Worm (Caenorhabditis elegans): ENCODE measurements around the gene F45E10.2.

The F45E10.2 gene

DNA sequence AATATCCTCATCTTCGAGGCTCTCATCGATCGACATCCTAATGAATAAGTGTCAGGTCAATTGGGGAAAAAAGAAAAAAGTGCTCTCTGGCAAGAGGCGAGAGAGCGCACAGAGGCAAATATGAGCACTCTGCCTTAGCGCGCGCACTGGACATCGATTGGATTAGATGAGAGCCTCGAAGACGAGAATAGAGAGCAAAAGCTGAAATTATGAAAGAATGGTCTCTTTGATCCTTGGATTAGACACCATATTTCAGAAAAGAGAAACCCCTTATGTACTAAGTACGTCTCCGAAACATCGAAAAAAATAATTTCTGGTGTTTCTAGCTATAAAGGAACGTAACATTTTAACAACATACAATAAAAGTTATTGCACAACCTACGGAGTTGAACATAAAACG lies at the start of gene F45E10.2:
TSS of gene F45E10.2 (minus strand) at position 101 of the 400 bp plus-strand sequence.
- TF ChIP-seq lin-39 (tag; optimal IDR thresholded peaks at IDR 0.05): no peak
- no peak for TF ChIP-seq xbp-1 (tag; optimal IDR thresholded peaks at IDR 0.05)
- TF ChIP-seq F16B12.6 (tag; optimal IDR thresholded peaks at IDR 0.05): no peak
- no peak for TF ChIP-seq nhr-12 (tag; optimal IDR thresholded peaks at IDR 0.05)

DNA sequence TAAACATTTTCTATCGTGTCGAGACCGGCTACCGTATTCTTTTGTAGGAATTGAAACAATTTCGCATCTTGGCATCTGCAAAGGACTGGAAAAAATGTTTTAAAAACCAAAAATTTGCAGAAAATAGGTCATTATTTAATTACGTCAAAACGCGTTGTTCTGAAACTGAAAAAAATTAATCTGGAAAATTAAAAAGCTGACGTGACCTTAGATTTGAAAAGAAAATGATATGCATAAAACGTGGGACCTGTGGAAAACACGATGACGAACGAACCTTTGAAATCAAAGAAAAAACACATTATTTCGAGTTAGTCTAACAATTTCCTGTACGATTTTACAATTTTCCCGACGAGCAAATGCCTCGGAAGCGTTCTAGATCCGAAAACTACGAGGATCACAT lies 49.0 kb upstream of the F45E10.2 start, which contains the start of gene C09H10.9:
TSS of gene C09H10.9 (plus strand) at position 301 of the 400 bp plus-strand sequence.
- TF ChIP-seq nhr-12 (tag; optimal IDR thresholded peaks at IDR 0.05) (no peak), lir-3 (tag; optimal IDR thresholded peaks at IDR 0.05; ENCODE audit: poor library complexity) (no peak), C04F5.9 (tag; optimal IDR thresholded peaks at IDR 0.05) (no peak), Y116A8C.19 (tag; optimal IDR thresholded peaks at IDR 0.05; ENCODE audit: borderline replicate concordance) (no peak), pax-3 (tag; optimal IDR thresholded peaks at IDR 0.05) (no peak), ceh-63 (GFP tag; optimal IDR thresholded peaks at IDR 0.05) (no peak), unc-130 (tag; optimal IDR thresholded peaks at IDR 0.05) (no peak), nhr-85 (tag) (no peak), mab-9 (GFP tag; IDR thresholded peaks at IDR 0.05) (no peak), lin-39 (tag; optimal IDR thresholded peaks at IDR 0.05) (no peak), efl-3 (GFP tag; optimal IDR thresholded peaks at IDR 0.05) (no peak), mep-1 (tag; optimal IDR thresholded peaks at IDR 0.05) (no peak), efl-1 (optimal IDR thresholded peaks at IDR 0.05) (no peak), efl-1 (GFP tag; optimal IDR thresholded peaks at IDR 0.05 in 1 of 2) (no peak)

ce11 chrII:11103657-11104056 lies 48.5 kb upstream of the F45E10.2 start, which contains the start of gene C09H10.5:
Gene C09H10.5, minus strand, starts transcription at chrII:11103757.
- TF ChIP-seq irx-1 (tag; optimal IDR thresholded peaks at IDR 0.05) (no peak), lin-39 (tag; optimal IDR thresholded peaks at IDR 0.05) (no peak), nhr-71 (tag; optimal IDR thresholded peaks at IDR 0.05) (no peak)

ce11 chrII:11103052-11103451 lies 47.9 kb upstream of the F45E10.2 start:
- TF ChIP-seq skn-1 (tag; optimal IDR thresholded peaks at IDR 0.05): peak; percentile 78
- TF ChIP-seq C16A3.4 (tag; optimal IDR thresholded peaks at IDR 0.05): peak; percentile 72
- no peak for TF ChIP-seq fkh-10 (GFP tag; optimal IDR thresholded peaks at IDR 0.05)
- TF ChIP-seq rnt-1 (tag; optimal IDR thresholded peaks at IDR 0.05): peak; percentile 66
- no peak for TF ChIP-seq vab-15 (tag; optimal IDR thresholded peaks at IDR 0.05)
- TF ChIP-seq F16B12.6 (tag; optimal IDR thresholded peaks at IDR 0.05): peak; percentile 37
- TF ChIP-seq ztf-4 (tag; optimal IDR thresholded peaks at IDR 0.05): no peak
- peak; percentile 19 for TF ChIP-seq unc-86 (tag; optimal IDR thresholded peaks at IDR 0.05)
- no peak for TF ChIP-seq ceh-88 (GFP tag; IDR thresholded peaks at IDR 0.05)
- TF ChIP-seq dpl-1 (GFP tag; optimal IDR thresholded peaks at IDR 0.05): peak; percentile 58 to 80 (median 73)
- no peak for TF ChIP-seq ets-5 (GFP tag; IDR thresholded peaks at IDR 0.05)
- TF ChIP-seq nhr-20 (tag; optimal IDR thresholded peaks at IDR 0.05): peak; percentile 68
- no peak for TF ChIP-seq ceh-90 (tag; optimal IDR thresholded peaks at IDR 0.05)
- TF ChIP-seq lir-3 (tag; optimal IDR thresholded peaks at IDR 0.05; ENCODE audit: poor library complexity): no peak
- TF ChIP-seq ceh-82 (tag; optimal IDR thresholded peaks at IDR 0.05): peak in 2 of 3 experiments; percentile 9 to 73
- peak; percentile 32 for TF ChIP-seq nhr-90 (tag; optimal IDR thresholded peaks at IDR 0.05; ENCODE audit: poor library complexity)
- peak; percentile 53 for TF ChIP-seq fkh-8 (tag; optimal IDR thresholded peaks at IDR 0.05)
- TF ChIP-seq lsy-2 (tag; optimal IDR thresholded peaks at IDR 0.05): peak; percentile 67 to 88
- peak; percentile 94 for TF ChIP-seq lin-14 (GFP tag; optimal IDR thresholded peaks at IDR 0.05)
- TF ChIP-seq lin-13 (GFP tag; optimal IDR thresholded peaks at IDR 0.05): peak; percentile 55
- TF ChIP-seq efl-1 (optimal IDR thresholded peaks at IDR 0.05): peak; percentile 73 to 74
- TF ChIP-seq efl-1 (GFP tag; optimal IDR thresholded peaks at IDR 0.05 in 1 of 2): peak; percentile 71 to 94
- no peak for TF ChIP-seq nhr-28 (tag; optimal IDR thresholded peaks at IDR 0.05)
- peak; percentile 71 for TF ChIP-seq nhr-71 (tag; optimal IDR thresholded peaks at IDR 0.05)
- no peak for TF ChIP-seq hlh-17 (GFP tag; optimal IDR thresholded peaks at IDR 0.05; ENCODE audit: borderline replicate concordance)
- TF ChIP-seq nhr-77 (tag; optimal IDR thresholded peaks at IDR 0.05): peak; percentile 32
- peak; percentile 82 for TF ChIP-seq mep-1 (tag; optimal IDR thresholded peaks at IDR 0.05)
- no peak for TF ChIP-seq ceh-63 (GFP tag; optimal IDR thresholded peaks at IDR 0.05)
- TF ChIP-seq fos-1 (tag; optimal IDR thresholded peaks at IDR 0.05): no peak
- no peak for TF ChIP-seq nhr-76 (tag; optimal IDR thresholded peaks at IDR 0.05)
- no peak for TF ChIP-seq fkh-4 (tag; optimal IDR thresholded peaks at IDR 0.05; ENCODE audit: borderline replicate concordance)
- peak; percentile 23 for TF ChIP-seq pax-3 (tag; optimal IDR thresholded peaks at IDR 0.05)
- TF ChIP-seq elt-3 (tag; optimal IDR thresholded peaks at IDR 0.05): peak in 2 of 6 experiments; percentile 10 to 39
- TF ChIP-seq lin-39 (tag; optimal IDR thresholded peaks at IDR 0.05): no peak
- TF ChIP-seq unc-62 (GFP tag; optimal IDR thresholded peaks at IDR 0.05): no peak
- TF ChIP-seq xbp-1 (tag; optimal IDR thresholded peaks at IDR 0.05): peak; percentile 17
- peak; percentile 22 for TF ChIP-seq tbx-2 (tag; optimal IDR thresholded peaks at IDR 0.05)
